Fruit fly (Drosophila melanogaster): ENCODE data around the gene Cyp6a18.

- TF ChIP-seq CG7101 (tag; optimal IDR thresholded peaks at IDR 0.05) (no peak), CG1620 (GFP tag; optimal IDR thresholded peaks at IDR 0.05) (no peak), cic (GFP tag; optimal IDR thresholded peaks at IDR 0.05) (no peak), Crg-1 (GFP tag; optimal IDR thresholded peaks at IDR 0.05) (no peak), ovo (GFP tag; optimal IDR thresholded peaks at IDR 0.05) (no peak), pad (GFP tag; optimal IDR thresholded peaks at IDR 0.05) (no peak), CG14711 (tag; optimal IDR thresholded peaks at IDR 0.05) (no peak)
These were observed 37.8 kb upstream of the Cyp6a18 start, which contains the start of gene CG44290 for dm6 chr3R:27440628-27441027.

All from whole organism, adult.